Worm (Caenorhabditis elegans): ENCODE results near the gene cpi-1.

The cpi-1 gene

ce11 chrIV:6099770-6100169 is 6.3 kb upstream of the cpi-1 start (continued):
- TF ChIP-seq attf-5 (GFP tag; optimal IDR thresholded peaks at IDR 0.05) (peak; percentile 45), cebp-1 (GFP tag; IDR thresholded peaks at IDR 0.05) (peak; percentile 50; the same call in 1 of the 2 replicates), cebp-1 (tag; optimal IDR thresholded peaks at IDR 0.05) (peak; percentile 74), snpc-1.3 (tag; optimal IDR thresholded peaks at IDR 0.05; ENCODE audit: insufficient read depth) (no peak), nhr-90 (tag; optimal IDR thresholded peaks at IDR 0.05) (no peak), rec-8 (tag; optimal IDR thresholded peaks at IDR 0.05) (no peak), let-607 (tag; optimal IDR thresholded peaks at IDR 0.05) (no peak), snpc-3.4 (tag; optimal IDR thresholded peaks at IDR 0.05) (no peak), somi-1 (GFP tag; optimal IDR thresholded peaks at IDR 0.05) (peak; percentile 91), lin-35 (GFP tag; optimal IDR thresholded peaks at IDR 0.05) (no peak), D2030.7 (GFP tag; IDR thresholded peaks at IDR 0.05) (no peak)

- no peak for TF ChIP-seq ceh-100 (GFP tag; IDR thresholded peaks at IDR 0.05)
- peak; percentile 97 for TF ChIP-seq zfh-2 (GFP tag; conservative IDR thresholded peaks at IDR 0.05)
- peak; percentile 38 for TF ChIP-seq ztf-22 (GFP tag; optimal IDR thresholded peaks at IDR 0.05)
- TF ChIP-seq tlf-1 (GFP tag; optimal IDR thresholded peaks at IDR 0.05): no peak
- TF ChIP-seq madf-8 (GFP tag; conservative IDR thresholded peaks at IDR 0.05): no peak
- TF ChIP-seq sdz-38 (tag; optimal IDR thresholded peaks at IDR 0.05): no peak
- TF ChIP-seq K12H6.12 (tag; optimal IDR thresholded peaks at IDR 0.05): peak; percentile 59
- no peak for TF ChIP-seq aptf-3 (GFP tag; IDR thresholded peaks at IDR 0.05)
- TF ChIP-seq hsf-1 (GFP tag; IDR thresholded peaks at IDR 0.05): no peak
- no peak for TF ChIP-seq B0261.1 (tag; optimal IDR thresholded peaks at IDR 0.05)
- no peak for TF ChIP-seq unc-130 (GFP tag; optimal IDR thresholded peaks at IDR 0.05)
- TF ChIP-seq Y79H2A.3 (GFP tag; conservative IDR thresholded peaks at IDR 0.05): no peak
- TF ChIP-seq bed-1 (GFP tag; IDR thresholded peaks at IDR 0.05): no peak
- TF ChIP-seq K11D2.4 (GFP tag; IDR thresholded peaks at IDR 0.05): peak; percentile 48; the same call in 1 of the 2 replicates
- TF ChIP-seq T07F8.4 (tag; optimal IDR thresholded peaks at IDR 0.05): no peak
- no peak for TF ChIP-seq dpl-1 (GFP tag; optimal IDR thresholded peaks at IDR 0.05)
- no peak for TF ChIP-seq tbx-9 (tag; optimal IDR thresholded peaks at IDR 0.05; ENCODE audit: borderline replicate concordance)
- no peak for TF ChIP-seq akir-1 (GFP tag; optimal IDR thresholded peaks at IDR 0.05)
- TF ChIP-seq let-607 (tag; optimal IDR thresholded peaks at IDR 0.05): peak; percentile 1 to 35
- no peak for TF ChIP-seq F52B5.7 (tag; optimal IDR thresholded peaks at IDR 0.05)
- TF ChIP-seq lin-26 (GFP tag; IDR thresholded peaks at IDR 0.05): 0 out of 2 replicates have a peak, but pooled peaks have one; percentile 39
- no peak for TF ChIP-seq unc-62 (GFP tag; optimal IDR thresholded peaks at IDR 0.05)
- TF ChIP-seq F49E8.2 (tag; optimal IDR thresholded peaks at IDR 0.05; ENCODE audit: insufficient read depth): no peak
- TF ChIP-seq sea-2 (GFP tag; IDR thresholded peaks at IDR 0.05): no peak
- TF ChIP-seq ama-1 (optimal IDR thresholded peaks at IDR 0.05): no peak
- no peak for TF ChIP-seq ama-1 (GFP tag; optimal IDR thresholded peaks at IDR 0.05)
- TF ChIP-seq Y67H2A.10 (GFP tag; conservative IDR thresholded peaks at IDR 0.05): no peak
- no peak for TF ChIP-seq lin-54 (GFP tag; optimal IDR thresholded peaks at IDR 0.05)
- no peak for TF ChIP-seq efl-1 (GFP tag; optimal IDR thresholded peaks at IDR 0.05)
- peak; percentile 53 for TF ChIP-seq nhr-90 (tag; optimal IDR thresholded peaks at IDR 0.05)
- no peak for TF ChIP-seq cebp-2 (GFP tag; IDR thresholded peaks at IDR 0.05)
- TF ChIP-seq nfya-2 (GFP tag; IDR thresholded peaks at IDR 0.05): no peak
- TF ChIP-seq lag-1 (GFP tag; IDR thresholded peaks at IDR 0.05): peak; percentile 73; the same call in 1 of the 2 replicates
- TF ChIP-seq repo-1 (tag; optimal IDR thresholded peaks at IDR 0.05): no peak
- TF ChIP-seq tbp1 (GFP tag; optimal IDR thresholded peaks at IDR 0.05): peak; percentile 44
- no peak for TF ChIP-seq bed-2 (GFP tag; IDR thresholded peaks at IDR 0.05)
These were observed 3.8 kb upstream of the cpi-1 start for ce11 chrIV:6097040-6097928.

Measured in whole organism, young adult.